Worm (Caenorhabditis elegans): ENCODE results near the gene clc-11.

ce11 chrV:16094862-16095261 is 44.6 kb downstream of the clc-11 start:
- no peak for TF ChIP-seq lin-11 (tag; optimal IDR thresholded peaks at IDR 0.05)
- TF ChIP-seq nfya-1 (tag; optimal IDR thresholded peaks at IDR 0.05) = no peak
- TF ChIP-seq fax-1 (tag; optimal IDR thresholded peaks at IDR 0.05) = no peak
- no peak for TF ChIP-seq ceh-14 (tag; optimal IDR thresholded peaks at IDR 0.05)
- TF ChIP-seq ama-1 (optimal IDR thresholded peaks at IDR 0.05) = no peak
- no peak for TF ChIP-seq pha-4 (tag; optimal IDR thresholded peaks at IDR 0.05)
- TF ChIP-seq unc-3 (GFP tag; conservative IDR thresholded peaks at IDR 0.05) = no peak
- TF ChIP-seq unc-3 (tag; optimal IDR thresholded peaks at IDR 0.05) = no peak
- no peak for TF ChIP-seq sox-2 (GFP tag; IDR thresholded peaks at IDR 0.05)
- no peak for TF ChIP-seq unc-55 (GFP tag; optimal IDR thresholded peaks at IDR 0.05)

Measured in whole organism, late embryonic.